Worm (Caenorhabditis elegans) whole organism, L2 larva: ENCODE data around the gene snpc-1.2.

ENCODE experiments used
- R02D3.7 ChIP-seq: fragments of 150-350 bp; optimal IDR thresholded peaks from 2 replicates; lab custom pipeline; 2014; ENCODE audit warnings: missing biosample characterization, missing genetic modification characterization
- ZK546.5 ChIP-seq: sonication (generic microtip); optimal IDR thresholded peaks from 2 replicates; lab custom pipeline; 2017; ENCODE audit warnings: missing biosample characterization, missing genetic modification characterization
- ama-1 ChIP-seq: fragments of 150-350 bp; optimal IDR thresholded peaks from 2 replicates; lab custom pipeline; 2018; ENCODE audit warnings: inconsistent platforms
- ceh-16 ChIP-seq: fragments of 150-350 bp; optimal IDR thresholded peaks from 2 replicates; lab custom pipeline; 2014; ENCODE audit warnings: missing biosample characterization, missing genetic modification characterization
- elt-3 ChIP-seq: sonication (generic microtip); optimal IDR thresholded peaks from 2 replicates; lab custom pipeline; 2017; ENCODE audit warnings: missing biosample characterization, missing genetic modification characterization
- lin-13 ChIP-seq: fragments of 150-350 bp; optimal IDR thresholded peaks from 2 replicates; lab custom pipeline; 2014; ENCODE audit warnings: missing biosample characterization, missing genetic modification reagents, missing genetic modification characterization
- mdl-1 ChIP-seq, 2 experiments: fragments of 150-350 bp in 1 of 2; sonication (generic microtip) in 1 of 2; optimal IDR thresholded peaks; 2 replicates each; lab custom pipeline; 2017; ENCODE audit warnings: missing biosample characterization in 2 of 2, missing genetic modification characterization in 2 of 2
- nhr-11 ChIP-seq: fragments of 150-350 bp; optimal IDR thresholded peaks from 2 replicates; lab custom pipeline; 2014; ENCODE audit warnings: missing biosample characterization, missing genetic modification characterization
- nhr-21 ChIP-seq: fragments of 150-350 bp; optimal IDR thresholded peaks from 2 replicates; lab custom pipeline; 2014; ENCODE audit warnings: missing biosample characterization, missing genetic modification characterization
- nhr-237 ChIP-seq: fragments of 150-350 bp; optimal IDR thresholded peaks from 2 replicates; lab custom pipeline; 2014; ENCODE audit warnings: missing biosample characterization, missing genetic modification characterization
- ztf-11 ChIP-seq: sonication (generic microtip); optimal IDR thresholded peaks from 2 replicates; lab custom pipeline; 2017; ENCODE audit warnings: missing biosample characterization, missing genetic modification characterization
- ztf-4 ChIP-seq: fragments of 150-350 bp; optimal IDR thresholded peaks from 2 replicates; lab custom pipeline; 2014; ENCODE audit warnings: missing biosample characterization, missing genetic modification characterization

- TF ChIP-seq ceh-16 (tag; lab: Kevin White, UChicago) (no peak), mdl-1 (tag; optimal IDR thresholded peaks at IDR 0.05; lab: Kevin White, UChicago) (no peak), lin-13 (GFP tag; lab: Kevin White, UChicago) (no peak), R02D3.7 (tag; lab: Kevin White, UChicago) (no peak), nhr-237 (tag; lab: Kevin White, UChicago) (no peak), elt-3 (tag; lab: Kevin White, UChicago) (no peak), nhr-11 (tag; lab: Kevin White, UChicago) (no peak), ztf-11 (tag; lab: Kevin White, UChicago) (no peak), ama-1 (lab: Kevin White, UChicago) (no peak), nhr-21 (no peak), ztf-4 (tag; lab: Kevin White, UChicago) (no peak), ZK546.5 (tag; lab: Kevin White, UChicago) (no peak)
Observed at ce11 chrIII:13208978-13209377, 39.6 kb upstream of the snpc-1.2 start.
